Fruit fly (Drosophila melanogaster): ENCODE measurements around the gene Plap.

The Plap gene

dm6 chr2L:1169867-1170415, at the start of gene Plap, which contains the start of gene CG31922:
TSS of gene Plap (minus strand) at chr2L:1170365.
TSS of gene CG31922 (plus strand) at chr2L:1170181.
- TF ChIP-seq noc (tag; optimal IDR thresholded peaks at IDR 0.05): peak; percentile 72

DNA sequence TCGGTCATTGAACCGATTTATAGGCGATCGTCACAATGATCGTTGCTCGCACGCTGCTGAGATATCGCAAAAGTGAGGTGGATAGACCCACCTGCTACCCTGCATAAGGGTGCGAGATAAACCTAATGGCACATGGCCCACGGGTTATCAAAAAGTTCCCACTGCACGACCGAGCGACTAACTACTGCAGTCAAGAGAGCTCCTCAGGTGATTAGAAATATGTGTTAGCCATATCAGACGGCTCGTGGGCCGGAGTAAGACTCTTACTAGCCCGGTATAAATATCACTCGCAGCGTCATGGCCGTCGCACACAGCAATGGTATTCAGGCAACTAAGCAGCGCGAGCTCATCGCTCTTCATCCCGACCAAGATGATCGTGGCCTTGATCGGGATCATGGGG, 48.8 kb upstream of the Plap start, which contains the start of gene CG42329:
CG42329 (plus strand) TSS at position 301 of the 400 bp plus-strand sequence.
- TF ChIP-seq noc (tag; optimal IDR thresholded peaks at IDR 0.05): no peak

- TF ChIP-seq noc (tag; optimal IDR thresholded peaks at IDR 0.05): no peak
Measured at dm6 chr2L:1218475-1218874, 48.3 kb upstream of the Plap start.

DNA sequence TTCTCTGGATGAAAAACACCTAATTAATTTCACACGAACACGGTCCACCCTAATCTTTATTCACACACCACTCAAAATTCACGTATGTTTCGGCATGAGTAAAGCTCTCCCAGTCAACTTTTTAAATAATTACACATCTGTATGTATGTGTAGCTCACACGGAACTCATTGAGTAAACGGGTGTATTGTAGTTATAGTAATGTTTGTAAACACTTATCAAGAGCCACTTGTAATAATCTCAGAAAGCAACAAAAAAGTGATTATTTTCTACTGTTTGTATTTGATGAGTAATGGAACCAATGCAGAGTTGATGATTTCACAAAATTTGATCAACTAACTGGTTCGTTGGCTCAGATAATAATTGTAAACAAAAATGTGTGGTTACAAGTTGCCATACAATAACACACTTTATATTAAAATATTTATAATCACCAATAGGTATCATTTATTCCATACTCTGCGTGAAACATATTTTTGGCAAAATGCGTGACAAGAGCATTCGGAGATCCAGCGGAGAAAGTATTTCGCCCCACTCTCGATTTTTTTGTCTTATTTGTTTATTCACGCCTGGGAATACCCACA, 47.8 kb upstream of the Plap start:
- TF ChIP-seq noc (tag; optimal IDR thresholded peaks at IDR 0.05): peak; percentile 44

dm6 chr2L:1217033-1217612, 47.0 kb upstream of the Plap start:
- no peak for TF ChIP-seq noc (tag; optimal IDR thresholded peaks at IDR 0.05)

- no peak for TF ChIP-seq noc (tag; optimal IDR thresholded peaks at IDR 0.05)
Measured at dm6 chr2L:1214465-1214864, 44.3 kb upstream of the Plap start.

DNA sequence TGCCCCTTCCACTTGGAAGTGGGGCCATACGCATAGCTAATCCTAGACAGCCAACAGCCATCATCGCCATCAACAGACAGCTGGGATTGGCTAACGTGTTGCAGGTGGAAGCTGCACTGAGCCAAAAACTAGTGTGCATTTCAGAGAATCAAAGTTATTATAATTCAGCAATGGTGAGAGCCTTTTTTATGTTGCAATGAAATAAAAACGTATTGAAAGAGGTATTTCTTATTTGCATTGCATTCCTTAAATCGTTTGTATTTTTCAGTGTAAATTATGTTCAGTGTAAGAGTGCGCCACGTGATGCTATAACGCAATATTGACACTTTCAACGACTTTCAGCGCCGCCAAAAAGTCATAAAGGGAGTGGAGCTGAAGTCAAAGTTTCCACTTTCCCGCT, 43.4 kb upstream of the Plap start:
- TF ChIP-seq noc (tag; optimal IDR thresholded peaks at IDR 0.05): no peak

DNA sequence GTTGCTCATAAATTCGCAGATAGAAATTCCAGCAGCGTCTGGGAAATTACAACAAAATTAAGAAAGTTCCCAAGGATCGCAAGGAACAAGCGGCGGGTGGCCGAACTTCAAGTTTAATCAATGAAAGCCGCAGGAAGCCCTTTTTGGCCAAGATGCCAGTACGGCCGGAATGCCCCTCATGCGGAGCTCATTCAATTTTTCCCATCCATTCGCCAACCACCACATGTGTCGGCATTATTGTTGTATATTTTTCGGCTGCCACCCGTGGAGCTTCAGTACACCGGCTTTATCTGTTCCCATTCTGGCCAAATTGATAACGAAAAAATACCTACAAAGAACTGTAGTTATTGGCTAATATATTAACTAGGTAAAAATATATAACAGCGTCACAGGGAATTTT, 41.4 kb upstream of the Plap start:
- TF ChIP-seq noc (tag; optimal IDR thresholded peaks at IDR 0.05): no peak

DNA sequence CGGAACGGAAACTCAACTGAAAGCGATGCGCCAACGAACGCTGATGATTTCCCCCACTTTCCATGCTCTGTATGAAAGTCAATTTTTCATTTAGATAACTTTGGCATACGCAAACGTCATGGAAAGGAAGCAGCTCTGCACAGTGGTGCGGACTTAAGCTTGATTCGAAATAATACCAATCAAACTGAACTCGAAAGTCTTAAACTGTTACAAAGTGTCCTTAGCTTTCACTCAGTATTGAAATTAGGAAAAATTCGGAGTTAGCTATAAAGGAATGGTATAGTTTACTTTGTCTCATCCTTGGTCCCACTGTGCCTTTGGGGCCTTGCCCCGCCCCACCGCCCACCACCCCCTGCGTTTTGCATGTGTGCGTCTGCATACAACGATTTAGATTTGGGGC, 37.3 kb upstream of the Plap start:
- no peak for TF ChIP-seq noc (tag; optimal IDR thresholded peaks at IDR 0.05)

dm6 chr2L:1203915-1204314, 33.8 kb upstream of the Plap start, which contains the start of gene CG14342:
TSS of gene CG14342 (plus strand) at chr2L:1204215.
- TF ChIP-seq noc (tag; optimal IDR thresholded peaks at IDR 0.05): no peak

dm6 chr2L:1202445-1202844, 32.3 kb upstream of the Plap start:
- no peak for TF ChIP-seq noc (tag; optimal IDR thresholded peaks at IDR 0.05)

- TF ChIP-seq noc (tag; optimal IDR thresholded peaks at IDR 0.05): no peak
Measured at dm6 chr2L:1201396-1201837, 31.3 kb upstream of the Plap start.

DNA sequence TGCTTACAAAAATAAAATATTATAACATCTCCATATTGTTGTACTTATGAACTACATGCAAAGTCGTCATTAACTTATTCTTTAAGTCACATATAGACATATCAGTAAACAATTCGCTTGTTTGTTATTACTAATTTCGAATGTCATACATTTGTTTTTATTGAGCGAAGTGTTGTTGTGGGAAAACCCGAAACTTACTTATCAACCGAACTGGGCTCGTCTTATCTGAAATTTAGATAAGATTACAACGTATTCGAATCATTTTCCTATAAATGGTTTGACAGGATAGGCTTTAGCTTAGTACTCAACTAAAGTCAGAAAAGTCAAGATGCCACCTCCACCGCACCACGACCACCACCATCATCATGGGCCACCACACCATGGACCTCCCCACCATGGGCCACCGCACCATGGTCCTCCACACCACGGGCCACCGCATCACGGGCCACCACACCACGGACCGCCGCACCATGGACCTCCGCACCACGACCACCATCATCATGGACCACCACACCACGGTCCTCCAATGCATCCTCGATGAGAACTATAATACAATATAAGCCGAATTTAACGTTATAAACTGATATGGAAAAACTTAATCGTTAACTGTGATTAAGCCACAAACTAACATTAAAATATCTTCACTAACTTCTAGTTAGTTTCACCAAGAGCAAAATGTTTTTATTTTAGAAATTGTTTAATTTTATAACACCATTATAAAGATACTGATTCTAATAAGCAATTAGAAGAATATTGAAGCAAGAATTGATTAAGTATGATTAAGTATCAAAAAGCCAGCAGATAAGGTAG, 30.0 kb upstream of the Plap start, which contains the start of the genes CG43349 and CG5011:
CG43349 (plus strand) TSS at position 294 of the 810 bp plus-strand sequence.
CG5011 (plus strand) TSS at position 760 of the 810 bp plus-strand sequence.
- TF ChIP-seq noc (tag; optimal IDR thresholded peaks at IDR 0.05): no peak

dm6 chr2L:1199166-1199565, 29.0 kb upstream of the Plap start, which contains the start of the genes CG5139 and CG43348:
TSS of gene CG5139 (minus strand) at chr2L:1199266.
TSS of gene CG43348 (plus strand) at chr2L:1199412.
- TF ChIP-seq noc (tag; optimal IDR thresholded peaks at IDR 0.05): no peak

DNA sequence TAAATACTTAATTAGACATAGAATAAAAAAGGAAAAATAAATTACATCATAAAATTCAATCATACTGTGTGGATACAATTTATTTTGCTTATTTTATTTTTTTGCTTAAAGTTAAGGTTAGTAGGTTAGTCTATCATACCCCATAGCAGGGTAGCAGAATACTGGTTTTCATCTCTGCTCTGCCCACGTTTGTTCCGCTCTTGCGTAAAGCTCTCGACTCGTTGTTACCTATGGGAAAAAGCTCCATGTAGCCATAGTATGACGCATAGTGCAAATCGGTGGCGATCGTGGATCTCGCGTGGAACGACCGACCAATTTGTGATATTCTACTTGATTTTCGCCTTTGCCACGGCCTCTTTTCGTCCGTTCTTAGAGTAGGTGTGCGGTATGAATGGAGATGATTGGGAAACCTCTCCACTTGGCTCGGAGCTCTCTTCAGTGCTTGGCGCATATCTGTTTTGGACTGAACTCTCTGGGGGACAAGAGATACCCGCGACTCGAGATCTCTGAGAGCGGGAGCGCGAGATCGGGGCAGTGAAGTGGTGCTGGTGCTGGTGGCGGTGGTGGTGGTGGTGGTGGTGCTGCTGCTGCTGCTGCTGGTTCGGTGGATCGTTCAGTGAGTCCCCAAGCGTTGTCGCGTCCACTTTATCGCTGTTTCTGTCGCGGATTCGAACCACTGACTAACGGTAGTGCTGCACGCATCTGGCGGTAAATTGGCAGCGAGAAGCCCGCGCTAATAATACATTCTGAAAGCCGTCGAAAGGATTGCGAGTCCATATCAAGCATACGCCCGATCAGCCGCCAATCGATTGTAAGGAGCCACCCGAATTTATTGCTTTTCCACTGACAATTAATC, 15.7 kb upstream of the Plap start, which contains the start of gene CG5001:
CG5001 (plus strand) TSS at position 116 of the 856 bp plus-strand sequence.
- peak; percentile 64 for TF ChIP-seq noc (tag; optimal IDR thresholded peaks at IDR 0.05)

All from whole organism, larva.